Worm (Caenorhabditis elegans) whole organism, late embryonic: ENCODE results near the gene srz-19.

ENCODE experiments used
- C08G9.2 ChIP-seq: sonication (generic microtip); optimal IDR thresholded peaks from 2 replicates; lab custom pipeline; 2016; ENCODE audit warnings: mild to moderate bottlenecking, missing genetic modification characterization, moderate library complexity, missing compliant biosample characterization
- F13H6.1 ChIP-seq: sonication (generic microtip); optimal IDR thresholded peaks from 2 replicates; lab custom pipeline; 2016; ENCODE audit warnings: missing genetic modification characterization, missing compliant biosample characterization
- K02D7.2 ChIP-seq: sonication (generic microtip); optimal IDR thresholded peaks from 2 replicates; lab custom pipeline; 2017; ENCODE audit warnings: mild to moderate bottlenecking, missing genetic modification characterization, missing compliant biosample characterization
- T23F11.4 ChIP-seq: fragments of 200-800 bp; sonication (Bioruptor generic); optimal IDR thresholded peaks from 2 replicates; lab custom pipeline; 2018; ENCODE audit warnings: mild to moderate bottlenecking, missing genetic modification characterization, missing compliant biosample characterization
- ahr-1 ChIP-seq: sonication (generic microtip); optimal IDR thresholded peaks from 2 replicates; lab custom pipeline; 2016; ENCODE audit warnings: missing genetic modification characterization, missing compliant biosample characterization
- ceh-18 ChIP-seq: sonication (generic microtip); optimal IDR thresholded peaks from 2 replicates; lab custom pipeline; 2016; ENCODE audit warnings: missing genetic modification characterization, missing compliant biosample characterization
- ceh-2 ChIP-seq: sonication (generic microtip); optimal IDR thresholded peaks from 2 replicates; lab custom pipeline; 2016; ENCODE audit warnings: missing genotype, missing genetic modification characterization, missing compliant biosample characterization
- ceh-30 ChIP-seq: fragments of 150-350 bp; optimal IDR thresholded peaks from 2 replicates; lab custom pipeline; 2014; ENCODE audit warnings: missing biosample characterization, missing genetic modification characterization
- ceh-31 ChIP-seq: sonication (generic microtip); optimal IDR thresholded peaks from 2 replicates; lab custom pipeline; 2016; ENCODE audit warnings: missing genetic modification characterization, missing compliant biosample characterization
- ceh-34 ChIP-seq: sonication (generic microtip); optimal IDR thresholded peaks from 2 replicates; lab custom pipeline; 2016; ENCODE audit warnings: mild to moderate bottlenecking, missing genetic modification characterization, missing compliant biosample characterization
- ceh-45 ChIP-seq: fragments of 200-800 bp; sonication (Bioruptor generic); IDR thresholded peaks from 2 replicates; pipeline ENCODE4 v1.3.6; 2022; ENCODE audit warnings: missing genetic modification reagents, missing genetic modification characterization, missing compliant biosample characterization
- ceh-48 ChIP-seq: sonication (generic microtip); optimal IDR thresholded peaks from 2 replicates; lab custom pipeline; 2016; ENCODE audit warnings: missing genetic modification characterization, inconsistent platforms, missing compliant biosample characterization
- ceh-6 ChIP-seq: fragments of 200-800 bp; sonication (Bioruptor generic); optimal IDR thresholded peaks from 2 replicates; lab custom pipeline; 2018; ENCODE audit warnings: mild to moderate bottlenecking, missing genetic modification characterization, missing compliant biosample characterization
- ceh-9 ChIP-seq: sonication (generic microtip); optimal IDR thresholded peaks from 2 replicates; lab custom pipeline; 2016; ENCODE audit warnings: mild to moderate bottlenecking, missing genetic modification characterization, inconsistent platforms, missing compliant biosample characterization
- dve-1 ChIP-seq: sonication (generic microtip); optimal IDR thresholded peaks from 2 replicates; lab custom pipeline; 2017; ENCODE audit warnings: antibody characterized with exemption, mild to moderate bottlenecking, missing genetic modification characterization, missing compliant biosample characterization
- elt-2 ChIP-seq: sonication (generic microtip); optimal IDR thresholded peaks from 2 replicates; lab custom pipeline; 2016; ENCODE audit warnings: missing genetic modification reagents, missing genetic modification characterization, missing compliant biosample characterization
- fkh-10 ChIP-seq: fragments of 150-350 bp; optimal IDR thresholded peaks from 2 replicates; lab custom pipeline; 2014; ENCODE audit warnings: missing biosample characterization, missing genetic modification reagents, missing genetic modification characterization
- hlh-6 ChIP-seq: sonication (generic microtip); optimal IDR thresholded peaks from 2 replicates; lab custom pipeline; 2016; ENCODE audit warnings: missing genotype, missing genetic modification characterization, missing compliant biosample characterization
- hlh-8 ChIP-seq: sonication (generic microtip); optimal IDR thresholded peaks from 2 replicates; lab custom pipeline; 2016; ENCODE audit warnings: missing genotype, missing genetic modification characterization, missing compliant biosample characterization
- lin-11 ChIP-seq: fragments of 200-800 bp; sonication (Bioruptor generic); optimal IDR thresholded peaks from 2 replicates; lab custom pipeline; 2018; ENCODE audit warnings: mild to moderate bottlenecking, missing genetic modification characterization, missing compliant biosample characterization
- madf-2 ChIP-seq: sonication (generic microtip); optimal IDR thresholded peaks from 2 replicates; lab custom pipeline; 2017; ENCODE audit warnings: missing genetic modification characterization, missing compliant biosample characterization
- mec-3 ChIP-seq: sonication (generic microtip); optimal IDR thresholded peaks from 2 replicates; lab custom pipeline; 2016; ENCODE audit warnings: borderline replicate concordance, missing genetic modification characterization, missing compliant biosample characterization
- pag-3 ChIP-seq: sonication (generic microtip); optimal IDR thresholded peaks from 2 replicates; lab custom pipeline; 2016; ENCODE audit warnings: missing compliant biosample characterization, missing genetic modification characterization, borderline replicate concordance
- pax-1 ChIP-seq: fragments of 150-350 bp; optimal IDR thresholded peaks from 2 replicates; lab custom pipeline; 2014; ENCODE audit warnings: missing biosample characterization, missing genetic modification characterization
- pha-4 ChIP-seq: fragments of 150-350 bp; optimal IDR thresholded peaks from 2 replicates; lab custom pipeline; 2018; ENCODE audit warnings: missing biosample characterization, missing genetic modification reagents, missing genetic modification characterization
- pqm-1 ChIP-seq: sonication (generic microtip); optimal IDR thresholded peaks from 2 replicates; lab custom pipeline; 2016; ENCODE audit warnings: missing genetic modification characterization, missing compliant biosample characterization
- pros-1 ChIP-seq: fragments of 150-350 bp; optimal IDR thresholded peaks from 2 replicates; lab custom pipeline; 2014; ENCODE audit warnings: missing biosample characterization, missing genetic modification reagents, missing genetic modification characterization
- ref-2 ChIP-seq: sonication (generic microtip); optimal IDR thresholded peaks from 2 replicates; lab custom pipeline; 2016; ENCODE audit warnings: missing genetic modification characterization, missing compliant biosample characterization
- sdc-2 ChIP-seq: sonication (generic microtip); optimal IDR thresholded peaks from 2 replicates; lab custom pipeline; 2016; ENCODE audit warnings: missing genotype, missing genetic modification characterization, missing compliant biosample characterization
- sox-2 ChIP-seq: fragments of 200-800 bp; sonication (Bioruptor generic); IDR thresholded peaks from 2 replicates; pipeline ENCODE4 v1.3.6; 2022; ENCODE audit warnings: missing genetic modification reagents, missing genetic modification characterization, missing compliant biosample characterization
- syd-9 ChIP-seq: sonication (generic microtip); optimal IDR thresholded peaks from 2 replicates; lab custom pipeline; 2016; ENCODE audit warnings: mild to moderate bottlenecking, missing genetic modification characterization, moderate library complexity, missing compliant biosample characterization
- tbx-7 ChIP-seq: sonication (generic microtip); optimal IDR thresholded peaks from 2 replicates; lab custom pipeline; 2016; ENCODE audit warnings: missing genotype, missing genetic modification characterization, missing compliant biosample characterization
- unc-3 ChIP-seq, 2 experiments: fragments of 200-800 bp in 1 of 2; sonication (Bioruptor generic) in 1 of 2; sonication (generic microtip) in 1 of 2; conservative IDR thresholded peaks in 1 of 2; optimal IDR thresholded peaks in 1 of 2; 2 replicates each; pipeline versions ENCODE4 v1.3.6 to Lab custom; 2016 to 2022; ENCODE audit warnings: missing compliant biosample characterization in 2 of 2, missing genetic modification characterization in 2 of 2, missing genetic modification reagents in 1 of 2
- unc-55 ChIP-seq: sonication (generic microtip); optimal IDR thresholded peaks from 2 replicates; lab custom pipeline; 2017; ENCODE audit warnings: missing biosample characterization, missing genetic modification reagents, missing genetic modification characterization
- unc-86 ChIP-seq: sonication (generic microtip); optimal IDR thresholded peaks from 2 replicates; lab custom pipeline; 2016; ENCODE audit warnings: missing genetic modification characterization, missing compliant biosample characterization
- ztf-16 ChIP-seq: sonication (generic microtip); optimal IDR thresholded peaks from 2 replicates; lab custom pipeline; 2017; ENCODE audit warnings: missing genetic modification characterization, missing compliant biosample characterization

Gene srz-19

ce11 chrIV:3878283-3878938, 41.2 kb upstream of the srz-19 start, which contains the start of gene F37C4.6:
TSS of gene F37C4.6 (minus strand) at chrIV:3878333.
- TF ChIP-seq pha-4 (no peak), sox-2 (no peak), F13H6.1 (tag; lab: Kevin White, UChicago) (no peak), elt-2 (tag; lab: Kevin White, UChicago) (peak; percentile 71), ceh-48 (tag; lab: Kevin White, UChicago) (no peak), ceh-34 (tag; lab: Kevin White, UChicago) (no peak), mec-3 (tag; lab: Kevin White, UChicago) (no peak)
- TF ChIP-seq, all 69 proteins: peak for 1

- no peak for TF ChIP-seq dve-1 (tag; lab: Kevin White, UChicago)
- TF ChIP-seq ceh-30 (tag; lab: Kevin White, UChicago) = no peak
- no peak for TF ChIP-seq ceh-9 (tag; lab: Kevin White, UChicago)
- no peak for TF ChIP-seq ztf-16
- TF ChIP-seq madf-2 (tag; lab: Kevin White, UChicago) = no peak
- TF ChIP-seq ceh-31 = no peak
- TF ChIP-seq pros-1 = no peak
- no peak for TF ChIP-seq ceh-34 (tag; lab: Kevin White, UChicago)
- TF ChIP-seq hlh-8 (tag; lab: Kevin White, UChicago) = no peak
- TF ChIP-seq sox-2 = no peak
- no peak for TF ChIP-seq ceh-2 (tag; lab: Kevin White, UChicago)
- no peak for TF ChIP-seq unc-55 (GFP tag; lab: Kevin White, UChicago)
- TF ChIP-seq fkh-10 (GFP tag; lab: Kevin White, UChicago) = no peak
- TF ChIP-seq ceh-45 = no peak
- no peak for TF ChIP-seq ahr-1 (tag; lab: Kevin White, UChicago)
- TF ChIP-seq K02D7.2 (tag; lab: Kevin White, UChicago) = no peak
- TF ChIP-seq pax-1 (tag; lab: Kevin White, UChicago) = no peak
- no peak for TF ChIP-seq unc-86 (tag; lab: Kevin White, UChicago)
- no peak for TF ChIP-seq tbx-7 (tag; lab: Kevin White, UChicago)
- no peak for TF ChIP-seq lin-11 (tag; lab: Kevin White, UChicago)
Measured at ce11 chrIV:3881119-3881518, 38.5 kb upstream of the srz-19 start, which contains the start of the genes F37C4.8 and oac-23. TSS of gene F37C4.8 (minus strand) at chrIV:3881219. TSS of gene oac-23 (plus strand) at chrIV:3881441.

- TF ChIP-seq sdc-2 (tag; lab: Kevin White, UChicago) = no peak
Measured at ce11 chrIV:3885369-3885768, 34.2 kb upstream of the srz-19 start, which contains the start of gene oac-22. TSS of gene oac-22 (plus strand) at chrIV:3885669.

ce11 chrIV:3888963-3889362, 30.6 kb upstream of the srz-19 start, which contains the start of gene oac-21:
TSS of gene oac-21 (plus strand) at chrIV:3889263.
- TF ChIP-seq hlh-6 (tag; lab: Kevin White, UChicago) = no peak
- no peak for TF ChIP-seq unc-55 (GFP tag; lab: Kevin White, UChicago)
- TF ChIP-seq pag-3 (tag; lab: Kevin White, UChicago) = no peak
- no peak for TF ChIP-seq unc-3 (GFP tag; conservative IDR thresholded peaks at IDR 0.05; lab: Robert Waterston, UW)
- no peak for TF ChIP-seq unc-3 (tag; optimal IDR thresholded peaks at IDR 0.05; lab: Kevin White, UChicago)
- TF ChIP-seq pqm-1 = no peak
- no peak for TF ChIP-seq T23F11.4 (GFP tag; lab: Kevin White, UChicago)
- TF ChIP-seq ceh-18 (tag; lab: Kevin White, UChicago) = no peak
- TF ChIP-seq lin-11 (tag; lab: Kevin White, UChicago) = no peak
- TF ChIP-seq syd-9 (tag; lab: Kevin White, UChicago) = no peak
- no peak for TF ChIP-seq C08G9.2 (tag; lab: Kevin White, UChicago)
- no peak for TF ChIP-seq ref-2 (tag; lab: Kevin White, UChicago)
- TF ChIP-seq ztf-16 = no peak
- no peak for TF ChIP-seq ceh-6 (GFP tag; lab: Kevin White, UChicago)
- TF ChIP-seq, all 69 proteins: peak for 0
